Fruit fly (Drosophila melanogaster) whole organism, embryonic: ENCODE data around the gene eIF2Bepsilon.

Experiments
- Ada2b ChIP-seq: fragments of 200-800 bp; sonication (Bioruptor generic); IDR thresholded peaks from 2 replicates; pipeline ENCODE4 v1.3.6; 2022; ENCODE audit warnings: missing biosample characterization, missing genetic modification characterization
- Bteb2 ChIP-seq: fragments of 200-800 bp; sonication (Bioruptor generic); optimal IDR thresholded peaks from 2 replicates; lab custom pipeline; 2016; ENCODE audit warnings: missing biosample characterization, missing genetic modification characterization
- CG10366 ChIP-seq: fragments of 200-800 bp; sonication (Bioruptor generic); IDR thresholded peaks from 2 replicates; pipeline ENCODE4 v1.3.6; 2022; ENCODE audit warnings: missing biosample characterization, missing genetic modification characterization
- CG1233 ChIP-seq: fragments of 200-800 bp; sonication (Bioruptor generic); optimal IDR thresholded peaks from 4 replicates; lab custom pipeline; 2018; ENCODE audit warnings: missing biosample characterization, mild to moderate bottlenecking, missing genetic modification characterization
- CG15696 ChIP-seq: fragments of 200-800 bp; sonication (Bioruptor generic); optimal IDR thresholded peaks from 2 replicates; lab custom pipeline; 2019; ENCODE audit warnings: missing biosample characterization, mild to moderate bottlenecking, missing genetic modification characterization, moderate library complexity
- CG1603 ChIP-seq: fragments of 200-800 bp; sonication (Bioruptor generic); optimal IDR thresholded peaks from 2 replicates; lab custom pipeline; 2019; ENCODE audit warnings: missing biosample characterization, mild to moderate bottlenecking, missing genetic modification characterization, moderate library complexity
- CG17359 ChIP-seq: fragments of 200-800 bp; sonication (Bioruptor generic); optimal IDR thresholded peaks from 3 replicates; lab custom pipeline; 2018; ENCODE audit warnings: missing biosample characterization, mild to moderate bottlenecking, missing genetic modification characterization, moderate library complexity
- CG17912 ChIP-seq: fragments of 200-800 bp; sonication (Bioruptor generic); optimal IDR thresholded peaks from 2 replicates; lab custom pipeline; 2018; ENCODE audit warnings: missing biosample characterization, mild to moderate bottlenecking, missing genetic modification characterization
- CG18011 ChIP-seq: fragments of 200-800 bp; sonication (Bioruptor generic); optimal IDR thresholded peaks from 2 replicates; lab custom pipeline; 2017; ENCODE audit warnings: missing biosample characterization, missing genetic modification characterization, mild to moderate bottlenecking, moderate library complexity, missing genotype
- CG2875 ChIP-seq: fragments of 200-800 bp; sonication (Bioruptor generic); optimal IDR thresholded peaks from 2 replicates; lab custom pipeline; 2017; ENCODE audit warnings: missing biosample characterization, mild to moderate bottlenecking, missing genetic modification characterization, missing genetic modification reagents
- CG32767 ChIP-seq: fragments of 200-800 bp; sonication (Bioruptor generic); IDR thresholded peaks from 2 replicates; pipeline ENCODE4 v1.3.6; 2022; ENCODE audit warnings: missing biosample characterization, missing genetic modification characterization
- CG3281 ChIP-seq: fragments of 200-800 bp; sonication (Bioruptor generic); optimal IDR thresholded peaks from 3 replicates; lab custom pipeline; 2017; ENCODE audit warnings: missing biosample characterization, mild to moderate bottlenecking, missing genetic modification characterization
- CG33557 ChIP-seq: fragments of 200-800 bp; sonication (Bioruptor generic); optimal IDR thresholded peaks from 2 replicates; lab custom pipeline; 2019; ENCODE audit warnings: missing biosample characterization, mild to moderate bottlenecking, missing genetic modification characterization, moderate library complexity
- CG43689 ChIP-seq: fragments of 200-800 bp; sonication (Bioruptor generic); IDR thresholded peaks from 2 replicates; pipeline ENCODE4 v1.3.6; 2022; ENCODE audit warnings: missing biosample characterization, missing genetic modification characterization
- CG4617 ChIP-seq: fragments of 200-800 bp; sonication (Bioruptor generic); optimal IDR thresholded peaks from 3 replicates; lab custom pipeline; 2016; ENCODE audit warnings: missing biosample characterization, missing genetic modification characterization, borderline replicate concordance
- CG4820 ChIP-seq: fragments of 200-800 bp; sonication (Bioruptor generic); optimal IDR thresholded peaks from 3 replicates; lab custom pipeline; 2016; ENCODE audit warnings: missing biosample characterization, missing genetic modification characterization
- CG5953 ChIP-seq: fragments of 200-800 bp; sonication (Bioruptor generic); IDR thresholded peaks from 2 replicates; pipeline ENCODE4 v1.3.6; 2022; ENCODE audit warnings: missing biosample characterization, missing genetic modification characterization
- CG6654 ChIP-seq: fragments of 200-800 bp; sonication (Bioruptor generic); optimal IDR thresholded peaks from 2 replicates; lab custom pipeline; 2017; ENCODE audit warnings: missing biosample characterization, mild to moderate bottlenecking, missing genetic modification characterization
- CG7928 ChIP-seq: fragments of 200-800 bp; sonication (Bioruptor generic); optimal IDR thresholded peaks from 2 replicates; lab custom pipeline; 2017; ENCODE audit warnings: missing biosample characterization, mild to moderate bottlenecking, missing genetic modification characterization
- CG8290 ChIP-seq, 3 experiments: fragments of 200-800 bp; sonication (Bioruptor generic); optimal IDR thresholded peaks; 2 replicates each; lab custom pipeline; 2016 to 2019; ENCODE audit warnings: missing biosample characterization in 3 of 3, missing genetic modification characterization in 3 of 3, mild to moderate bottlenecking in 2 of 3, moderate library complexity in 1 of 3
- CG8924 ChIP-seq: fragments of 200-800 bp; optimal IDR thresholded peaks from 3 replicates; lab custom pipeline; 2019; ENCODE audit warnings: missing biosample characterization, mild to moderate bottlenecking, missing genetic modification characterization, moderate library complexity
- Camta ChIP-seq: fragments of 200-800 bp; sonication (Bioruptor generic); optimal IDR thresholded peaks from 2 replicates; lab custom pipeline; 2016; ENCODE audit warnings: missing biosample characterization, missing genetic modification characterization
- Doc2 ChIP-seq: fragments of 200-800 bp; sonication (Bioruptor generic); IDR thresholded peaks from 2 replicates; pipeline ENCODE4 v1.3.6; 2022; ENCODE audit warnings: missing biosample characterization, missing genetic modification characterization
- E2f2 ChIP-seq: fragments of 200-800 bp; sonication (Bioruptor generic); IDR thresholded peaks from 2 replicates; pipeline ENCODE4 v1.3.6; 2022; ENCODE audit warnings: missing biosample characterization, missing genetic modification characterization
- Elba2 ChIP-seq: fragments of 200-800 bp; sonication (Bioruptor generic); optimal IDR thresholded peaks from 3 replicates; lab custom pipeline; 2016; ENCODE audit warnings: missing biosample characterization, missing genetic modification characterization
- HLH4C ChIP-seq: fragments of 200-800 bp; sonication (Bioruptor generic); IDR thresholded peaks from 3 replicates; pipeline ENCODE4 v1.3.6; 2022; ENCODE audit warnings: missing biosample characterization, missing genetic modification characterization; ENCODE audit not compliant: partially characterized antibody
- Hr39 ChIP-seq: fragments of >200 bp; optimal IDR thresholded peaks from 2 replicates; lab custom pipeline; 2017
- Hr78 ChIP-seq, 2 experiments: fragments of 200-800 bp in 1 of 2; fragments of >200 bp in 1 of 2; sonication (Bioruptor generic) in 1 of 2; optimal IDR thresholded peaks; 2 replicates each; lab custom pipeline; 2017 to 2019; ENCODE audit warnings: missing biosample characterization in 2 of 2, missing genetic modification characterization in 2 of 2, mild to moderate bottlenecking in 1 of 2, moderate library complexity in 1 of 2
- MBD-R2 ChIP-seq: fragments of 200-800 bp; sonication (Bioruptor generic); IDR thresholded peaks from 2 replicates; pipeline ENCODE4 v1.3.6; 2022; ENCODE audit warnings: missing biosample characterization, missing genetic modification characterization
- MTF-1 ChIP-seq: fragments of 200-800 bp; sonication (Bioruptor generic); optimal IDR thresholded peaks from 2 replicates; lab custom pipeline; 2018; ENCODE audit warnings: missing biosample characterization, mild to moderate bottlenecking, missing genetic modification characterization, borderline replicate concordance
- NC2β ChIP-seq: fragments of 200-800 bp; sonication (Bioruptor generic); optimal IDR thresholded peaks from 2 replicates; lab custom pipeline; 2016; ENCODE audit warnings: missing biosample characterization, missing genetic modification characterization
- NfI ChIP-seq: fragments of 200-800 bp; sonication (Bioruptor generic); optimal IDR thresholded peaks from 3 replicates; lab custom pipeline; 2018; ENCODE audit warnings: missing biosample characterization, mild to moderate bottlenecking, missing genetic modification characterization, moderate library complexity
- PHDP ChIP-seq: fragments of 200-800 bp; sonication (Bioruptor generic); optimal IDR thresholded peaks from 3 replicates; lab custom pipeline; 2018; ENCODE audit warnings: missing biosample characterization, mild to moderate bottlenecking, missing genetic modification characterization, moderate library complexity
- en ChIP-seq: fragments of 200-800 bp; sonication (Bioruptor generic); optimal IDR thresholded peaks from 2 replicates; lab custom pipeline; 2016; ENCODE audit warnings: missing biosample characterization, missing genetic modification characterization
- gcm2 ChIP-seq: fragments of 200-800 bp; sonication (Bioruptor generic); optimal IDR thresholded peaks from 2 replicates; lab custom pipeline; 2016; ENCODE audit warnings: missing biosample characterization, missing genetic modification characterization
- h ChIP-seq: fragments of >200 bp; optimal IDR thresholded peaks from 2 replicates; lab custom pipeline; 2017
- hb ChIP-seq: fragments of 200-800 bp; sonication (Bioruptor generic); IDR thresholded peaks from 3 replicates; pipeline ENCODE4 v1.3.6; 2022; ENCODE audit warnings: missing biosample characterization, missing genetic modification characterization; ENCODE audit not compliant: partially characterized antibody
- ken ChIP-seq: fragments of 200-800 bp; sonication (Bioruptor generic); IDR thresholded peaks from 3 replicates; pipeline ENCODE4 v1.3.6; 2022; ENCODE audit warnings: missing biosample characterization, missing genetic modification characterization
- knrl ChIP-seq: fragments of 200-800 bp; sonication (Bioruptor generic); IDR thresholded peaks from 3 replicates; pipeline ENCODE4 v1.3.6; 2022; ENCODE audit warnings: missing biosample characterization, missing genetic modification characterization; ENCODE audit not compliant: partially characterized antibody
- mirr ChIP-seq: fragments of 200-800 bp; sonication (Bioruptor generic); optimal IDR thresholded peaks from 3 replicates; lab custom pipeline; 2018; ENCODE audit warnings: missing biosample characterization, mild to moderate bottlenecking, missing genetic modification characterization
- pb ChIP-seq: fragments of 200-800 bp; sonication (Bioruptor generic); optimal IDR thresholded peaks from 3 replicates; lab custom pipeline; 2016; ENCODE audit warnings: missing biosample characterization, missing genetic modification characterization
- pho ChIP-seq: fragments of 200-800 bp; sonication (Bioruptor generic); optimal IDR thresholded peaks from 2 replicates; lab custom pipeline; 2016; ENCODE audit warnings: missing biosample characterization, missing genetic modification characterization
- phol ChIP-seq: fragments of 200-800 bp; sonication (Bioruptor generic); optimal IDR thresholded peaks from 3 replicates; lab custom pipeline; 2018; ENCODE audit warnings: missing biosample characterization, mild to moderate bottlenecking, missing genetic modification characterization, moderate library complexity
- pros ChIP-seq: fragments of 200-800 bp; sonication (Bioruptor generic); optimal IDR thresholded peaks from 3 replicates; lab custom pipeline; 2019; ENCODE audit warnings: missing biosample characterization, mild to moderate bottlenecking, missing genetic modification characterization, moderate library complexity
- sd ChIP-seq: fragments of 200-800 bp; sonication (Bioruptor generic); optimal IDR thresholded peaks from 3 replicates; lab custom pipeline; 2018; ENCODE audit warnings: missing biosample characterization, mild to moderate bottlenecking, missing genetic modification characterization, moderate library complexity
- sim ChIP-seq: fragments of 200-800 bp; sonication (Bioruptor generic); IDR thresholded peaks from 2 replicates; pipeline ENCODE4 v1.3.6; 2022; ENCODE audit warnings: missing biosample characterization, missing genetic modification characterization
- sqz ChIP-seq: fragments of 200-800 bp; sonication (Bioruptor generic); optimal IDR thresholded peaks from 3 replicates; lab custom pipeline; 2018; ENCODE audit warnings: missing biosample characterization, mild to moderate bottlenecking, missing genetic modification characterization
- stc ChIP-seq: fragments of 200-800 bp; sonication (Bioruptor generic); IDR thresholded peaks from 2 replicates; pipeline ENCODE4 v1.3.6; 2022; ENCODE audit warnings: missing biosample characterization, missing genetic modification characterization
- unpg ChIP-seq: fragments of 200-800 bp; sonication (Bioruptor generic); optimal IDR thresholded peaks from 3 replicates; lab custom pipeline; 2018; ENCODE audit warnings: missing biosample characterization, mild to moderate bottlenecking, missing genetic modification characterization, moderate library complexity
- zf30C ChIP-seq: fragments of 200-800 bp; sonication (Bioruptor generic); optimal IDR thresholded peaks from 3 replicates; lab custom pipeline; 2018; ENCODE audit warnings: missing biosample characterization, mild to moderate bottlenecking, missing genetic modification characterization
- zfh1 ChIP-seq: fragments of 200-800 bp; sonication (Bioruptor generic); IDR thresholded peaks from 3 replicates; pipeline ENCODE4 v1.3.6; 2022; ENCODE audit warnings: missing biosample characterization, missing genetic modification characterization

The eIF2Bepsilon gene

DNA sequence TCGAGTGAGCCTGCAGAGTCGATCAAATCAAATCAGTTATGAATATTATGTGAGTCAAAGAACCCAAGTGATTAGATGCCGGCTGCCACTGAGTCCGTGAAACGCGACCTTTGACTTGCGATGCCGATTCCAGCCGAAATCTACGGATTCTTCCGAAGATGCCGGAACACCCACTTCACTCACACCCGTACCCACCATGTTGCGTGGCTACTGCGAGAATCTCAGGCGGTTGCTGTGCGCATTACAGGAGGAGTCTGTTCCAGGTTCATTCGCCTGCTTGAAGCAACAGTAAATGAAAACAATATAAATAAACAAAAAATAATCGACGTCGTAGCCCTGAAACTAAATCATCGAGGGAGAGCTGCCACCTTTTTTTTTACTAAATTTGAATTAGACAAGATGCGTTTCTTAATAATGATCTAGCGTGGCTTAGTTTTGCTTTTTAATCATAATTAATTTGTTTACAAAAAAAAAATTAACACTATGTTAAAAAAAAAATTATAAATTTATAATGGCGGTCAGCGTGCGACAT is 21.0 kb downstream of the eIF2Bepsilon start, which contains the start of gene Ldaf1 (continued):
- TF ChIP-seq Ada2b: no peak
- no peak for TF ChIP-seq sim (GFP tag; lab: Robert Waterston, UW)
- TF ChIP-seq Doc2: no peak
- no peak for TF ChIP-seq CG5953
- no peak for TF ChIP-seq h (lab: Kevin White, UChicago)
- TF ChIP-seq CG17359 (tag; lab: Kevin White, UChicago): no peak
- no peak for TF ChIP-seq en (GFP tag; lab: Kevin White, UChicago)
- no peak for TF ChIP-seq CG43689 (GFP tag; lab: Robert Waterston, UW)
- TF ChIP-seq sqz (GFP tag; lab: Kevin White, UChicago): no peak
- no peak for TF ChIP-seq pho (GFP tag; lab: Kevin White, UChicago)
- peak; percentile 71 for TF ChIP-seq E2f2 (GFP tag; lab: Robert Waterston, UW)
- no peak for TF ChIP-seq Hr39
- TF ChIP-seq pb (GFP tag; lab: Kevin White, UChicago): no peak
- TF ChIP-seq NC2β (GFP tag; lab: Kevin White, UChicago): no peak
- TF ChIP-seq CG10366 (GFP tag; lab: Robert Waterston, UW): no peak
- peak; percentile 20 for TF ChIP-seq CG3281 (GFP tag; lab: Kevin White, UChicago)
- TF ChIP-seq stc (GFP tag; lab: Robert Waterston, UW): no peak
- TF ChIP-seq Hr78 (GFP tag; optimal IDR thresholded peaks at IDR 0.05; lab: Kevin White, UChicago): peak in 1 of 2 experiments; percentile 55
- no peak for TF ChIP-seq CG17912
- no peak for TF ChIP-seq CG2875 (GFP tag; lab: Kevin White, UChicago)
- TF ChIP-seq knrl (GFP tag; lab: Robert Waterston, UW): no peak
- TF ChIP-seq CG7928 (GFP tag; lab: Kevin White, UChicago): peak; percentile 87
- TF ChIP-seq gcm2 (GFP tag; lab: Kevin White, UChicago): no peak
- no peak for TF ChIP-seq NfI
- peak; percentile 21 for TF ChIP-seq CG4617
- peak; percentile 26; the same call in 1 of the 3 replicates for TF ChIP-seq zfh1 (GFP tag; lab: Robert Waterston, UW)
- TF ChIP-seq phol: peak; percentile 5
- no peak for TF ChIP-seq CG8290 (GFP tag; optimal IDR thresholded peaks at IDR 0.05; lab: Kevin White, UChicago)
- TF ChIP-seq CG8290 (tag; optimal IDR thresholded peaks at IDR 0.05; lab: Kevin White, UChicago): peak in 1 of 2 experiments; percentile 5
- no peak for TF ChIP-seq CG15696 (tag; lab: Kevin White, UChicago)
- TF ChIP-seq MTF-1 (GFP tag; lab: Kevin White, UChicago): no peak
- TF ChIP-seq Camta (GFP tag; lab: Kevin White, UChicago): no peak
- TF ChIP-seq Bteb2 (GFP tag; lab: Kevin White, UChicago): no peak
- TF ChIP-seq CG18011 (GFP tag; lab: Kevin White, UChicago): no peak
- no peak for TF ChIP-seq CG33557 (GFP tag; lab: Kevin White, UChicago)
- peak; percentile 2 for TF ChIP-seq CG8924 (tag; lab: Kevin White, UChicago)
- TF ChIP-seq PHDP: no peak
- TF ChIP-seq CG1233 (GFP tag; lab: Kevin White, UChicago): no peak
- TF ChIP-seq CG4820 (GFP tag; lab: Kevin White, UChicago): no peak
- TF ChIP-seq zf30C (GFP tag; lab: Kevin White, UChicago): no peak
- peak; percentile 21 for TF ChIP-seq CG1603
- TF ChIP-seq CG6654: no peak
- no peak for TF ChIP-seq ken
- no peak for TF ChIP-seq CG32767
- TF ChIP-seq pros (GFP tag; lab: Kevin White, UChicago): no peak
- no peak for TF ChIP-seq sd (tag; lab: Kevin White, UChicago)
- peak; percentile 65 for TF ChIP-seq MBD-R2 (GFP tag; lab: Robert Waterston, UW)
- no peak for TF ChIP-seq hb (GFP tag; lab: Robert Waterston, UW)
- TF ChIP-seq mirr (GFP tag; lab: Kevin White, UChicago): no peak
- no peak for TF ChIP-seq unpg (GFP tag; lab: Kevin White, UChicago)
- TF ChIP-seq Elba2: no peak
- no peak for TF ChIP-seq HLH4C (GFP tag; lab: Robert Waterston, UW)
